Worm (Caenorhabditis elegans) whole organism, L4 larva: Measurements from ENCODE around the gene phdh-1.

ENCODE experiments used
- D1046.2 ChIP-seq: fragments of 200-800 bp; sonication (Bioruptor generic); IDR thresholded peaks from 2 replicates; pipeline ENCODE4 v1.3.6; 2022; ENCODE audit warnings: missing genetic modification characterization, missing compliant biosample characterization
- F10B5.3 ChIP-seq: sonication (generic microtip); optimal IDR thresholded peaks from 2 replicates; lab custom pipeline; 2016; ENCODE audit warnings: mild to moderate bottlenecking, missing genetic modification characterization, missing compliant biosample characterization
- F37D6.2 ChIP-seq: sonication (generic microtip); optimal IDR thresholded peaks from 2 replicates; lab custom pipeline; 2016; ENCODE audit warnings: mild to moderate bottlenecking, missing genetic modification characterization, missing compliant biosample characterization
- F44E2.7 ChIP-seq: fragments of 200-800 bp; sonication (Bioruptor generic); IDR thresholded peaks from 2 replicates; pipeline ENCODE4 v2.1.2; 2022; ENCODE audit warnings: missing genetic modification characterization, missing compliant biosample characterization
- T20F7.1 ChIP-seq: fragments of 200-800 bp; sonication (Bioruptor generic); optimal IDR thresholded peaks from 2 replicates; lab custom pipeline; 2018; ENCODE audit warnings: mild to moderate bottlenecking, missing genetic modification characterization, missing compliant biosample characterization
- Y48G9A.11 ChIP-seq: fragments of 200-800 bp; sonication (Bioruptor generic); IDR thresholded peaks from 2 replicates; pipeline ENCODE4 v1.3.6; 2022; ENCODE audit warnings: missing genetic modification reagents, missing genetic modification characterization, missing compliant biosample characterization
- Y5F2A.4 ChIP-seq: fragments of 200-800 bp; sonication (Bioruptor generic); optimal IDR thresholded peaks from 2 replicates; lab custom pipeline; 2018; ENCODE audit warnings: mild to moderate bottlenecking, missing genetic modification characterization, missing compliant biosample characterization
- ZK546.5 ChIP-seq, 2 experiments: sonication (generic microtip); optimal IDR thresholded peaks; 2 replicates each; lab custom pipeline; 2017; ENCODE audit warnings: missing biosample characterization in 2 of 2, missing genetic modification characterization in 2 of 2
- aha-1 ChIP-seq: fragments of 150-350 bp; peaks from one replicate; lab custom pipeline; 2014; ENCODE audit warnings: missing biosample characterization, missing genetic modification characterization
- ama-1 ChIP-seq: fragments of 150-350 bp; optimal IDR thresholded peaks from 2 replicates; lab custom pipeline; 2014; ENCODE audit warnings: inconsistent platforms, mixed read lengths
- ceh-28 ChIP-seq: fragments of 150-350 bp; optimal IDR thresholded peaks from 2 replicates; lab custom pipeline; 2014; ENCODE audit warnings: missing biosample characterization, missing genetic modification reagents, missing genetic modification characterization
- ceh-32 ChIP-seq: sonication (generic microtip); optimal IDR thresholded peaks from 2 replicates; lab custom pipeline; 2016; ENCODE audit warnings: mild to moderate bottlenecking, missing genetic modification characterization, missing compliant biosample characterization; ENCODE audit not compliant: poor library complexity
- ceh-44 ChIP-seq: fragments of 200-800 bp; sonication (Bioruptor generic); IDR thresholded peaks from 2 replicates; pipeline ENCODE4 v1.3.6; 2022; ENCODE audit warnings: missing genetic modification reagents, missing genetic modification characterization, missing compliant biosample characterization
- ces-1 ChIP-seq: fragments of 150-350 bp; sonication (generic microtip); optimal IDR thresholded peaks from 4 replicates; lab custom pipeline; 2014; ENCODE audit warnings: missing biosample characterization, missing genetic modification reagents, missing genetic modification characterization
- daf-16 ChIP-seq, 3 experiments: sonication (generic microtip); optimal IDR thresholded peaks; 2 replicates each; lab custom pipeline; 2016 to 2017; ENCODE audit warnings: missing genetic modification characterization in 3 of 3, missing genetic modification reagents in 3 of 3, mild to moderate bottlenecking in 2 of 3, missing compliant biosample characterization in 2 of 3, missing biosample characterization in 1 of 3, moderate library complexity in 1 of 3
- dmd-6 ChIP-seq: fragments of 200-800 bp; sonication (Bioruptor generic); IDR thresholded peaks from 2 replicates; pipeline ENCODE4 v1.3.6; 2022; ENCODE audit warnings: missing genetic modification reagents, missing genetic modification characterization, missing compliant biosample characterization
- duxl-1 ChIP-seq: sonication (generic microtip); optimal IDR thresholded peaks from 2 replicates; lab custom pipeline; 2016; ENCODE audit warnings: mild to moderate bottlenecking, missing genetic modification characterization, moderate library complexity, missing compliant biosample characterization; ENCODE audit not compliant: poor library complexity
- dve-1 ChIP-seq: sonication (generic microtip); optimal IDR thresholded peaks from 2 replicates; lab custom pipeline; 2017; ENCODE audit warnings: antibody characterized with exemption, mild to moderate bottlenecking, missing genetic modification characterization, missing compliant biosample characterization; ENCODE audit not compliant: insufficient read depth
- egl-43 ChIP-seq: fragments of 200-800 bp; sonication (Bioruptor generic); IDR thresholded peaks from 2 replicates; pipeline ENCODE4 v1.3.6; 2022; ENCODE audit warnings: missing genetic modification reagents, missing genetic modification characterization, missing compliant biosample characterization
- gei-8 ChIP-seq: fragments of 200-800 bp; sonication (Bioruptor generic); optimal IDR thresholded peaks from 2 replicates; lab custom pipeline; 2018; ENCODE audit warnings: mild to moderate bottlenecking, missing genetic modification characterization, missing compliant biosample characterization
- hlh-11 ChIP-seq: fragments of 200-800 bp; sonication (Bioruptor generic); optimal IDR thresholded peaks from 2 replicates; lab custom pipeline; 2018; ENCODE audit warnings: mild to moderate bottlenecking, missing genetic modification characterization, missing compliant biosample characterization
- hmg-1.1 ChIP-seq: fragments of 200-800 bp; sonication (Bioruptor generic); IDR thresholded peaks from 2 replicates; pipeline ENCODE4 v1.3.6; 2022; ENCODE audit warnings: missing genetic modification reagents, missing genetic modification characterization, missing compliant biosample characterization
- jun-1 ChIP-seq: fragments of 150-350 bp; optimal IDR thresholded peaks from 2 replicates; lab custom pipeline; 2014; ENCODE audit warnings: missing biosample characterization, missing genetic modification reagents, missing genetic modification characterization
- lin-1 ChIP-seq: fragments of 200-800 bp; sonication (Bioruptor generic); IDR thresholded peaks from 2 replicates; pipeline ENCODE4 v1.3.6; 2022; ENCODE audit warnings: missing genetic modification reagents, missing genetic modification characterization, missing compliant biosample characterization
- lin-13 ChIP-seq: fragments of 150-350 bp; optimal IDR thresholded peaks from 2 replicates; lab custom pipeline; 2014; ENCODE audit warnings: missing biosample characterization, missing genetic modification reagents, missing genetic modification characterization
- lin-39 ChIP-seq: fragments of 150-350 bp; optimal IDR thresholded peaks from 2 replicates; lab custom pipeline; 2014; ENCODE audit warnings: missing biosample characterization, missing genetic modification reagents, missing genetic modification characterization
- lsy-2 ChIP-seq, 2 experiments: fragments of 150-350 bp in 1 of 2; sonication (generic microtip) in 1 of 2; optimal IDR thresholded peaks; 2 replicates each; lab custom pipeline; 2014 to 2017; ENCODE audit warnings: missing biosample characterization in 2 of 2, missing genetic modification characterization in 2 of 2
- madf-5 ChIP-seq, 2 experiments: fragments of 200-800 bp; sonication (Bioruptor generic); IDR thresholded peaks; 2 replicates each; pipeline ENCODE4 v1.3.6; 2022; ENCODE audit warnings: missing compliant biosample characterization in 2 of 2, missing genetic modification characterization in 2 of 2
- mdl-1 ChIP-seq, 2 experiments: fragments of 150-350 bp in 1 of 2; sonication (generic microtip) in 1 of 2; optimal IDR thresholded peaks; 2 replicates each; lab custom pipeline; 2014 to 2017; ENCODE audit warnings: missing biosample characterization in 2 of 2, missing genetic modification characterization in 2 of 2
- mxl-3 ChIP-seq: fragments of 200-800 bp; sonication (Bioruptor generic); optimal IDR thresholded peaks from 2 replicates; lab custom pipeline; 2018; ENCODE audit warnings: mild to moderate bottlenecking, missing genetic modification characterization, missing compliant biosample characterization
- nhr-10 ChIP-seq: fragments of 150-350 bp; optimal IDR thresholded peaks from 2 replicates; lab custom pipeline; 2014; ENCODE audit warnings: missing biosample characterization, missing genetic modification characterization
- nhr-102 ChIP-seq: sonication (generic microtip); optimal IDR thresholded peaks from 2 replicates; lab custom pipeline; 2016; ENCODE audit warnings: mild to moderate bottlenecking, missing genetic modification characterization, moderate library complexity, missing compliant biosample characterization
- nhr-11 ChIP-seq: fragments of 150-350 bp; optimal IDR thresholded peaks from 2 replicates; lab custom pipeline; 2014; ENCODE audit warnings: missing biosample characterization, missing genetic modification characterization
- nhr-111 ChIP-seq: fragments of 200-800 bp; sonication (Bioruptor generic); optimal IDR thresholded peaks from 2 replicates; lab custom pipeline; 2018; ENCODE audit warnings: mild to moderate bottlenecking, missing genetic modification characterization, missing compliant biosample characterization
- nhr-237 ChIP-seq: sonication (generic microtip); optimal IDR thresholded peaks from 2 replicates; lab custom pipeline; 2017; ENCODE audit warnings: missing biosample characterization, missing genetic modification characterization
- nhr-77 ChIP-seq: fragments of 150-350 bp; optimal IDR thresholded peaks from 2 replicates; lab custom pipeline; 2014; ENCODE audit warnings: missing biosample characterization, missing genetic modification characterization
- php-3 ChIP-seq: fragments of 200-800 bp; sonication (Bioruptor generic); IDR thresholded peaks from 2 replicates; pipeline ENCODE4 v1.3.6; 2022; ENCODE audit warnings: missing genetic modification reagents, missing genetic modification characterization, missing compliant biosample characterization
- pqm-1 ChIP-seq: sonication (generic microtip); optimal IDR thresholded peaks from 2 replicates; lab custom pipeline; 2017; ENCODE audit warnings: missing biosample characterization, missing genetic modification characterization
- sdz-12 ChIP-seq: fragments of 200-800 bp; sonication (Bioruptor generic); optimal IDR thresholded peaks from 2 replicates; lab custom pipeline; 2018; ENCODE audit warnings: mild to moderate bottlenecking, missing genetic modification characterization, missing compliant biosample characterization
- snpc-1.2 ChIP-seq: fragments of 200-800 bp; sonication (Bioruptor generic); IDR thresholded peaks from 2 replicates; pipeline ENCODE4 v1.3.6; 2022; ENCODE audit warnings: missing genetic modification reagents, missing genetic modification characterization, missing compliant biosample characterization
- spr-3 ChIP-seq: fragments of 200-800 bp; sonication (Bioruptor generic); optimal IDR thresholded peaks from 2 replicates; lab custom pipeline; 2018; ENCODE audit warnings: mild to moderate bottlenecking, missing genetic modification characterization, missing compliant biosample characterization
- unc-39 ChIP-seq: sonication (generic microtip); optimal IDR thresholded peaks from 2 replicates; lab custom pipeline; 2017; ENCODE audit warnings: missing biosample characterization, missing genetic modification characterization
- unc-62 ChIP-seq, 3 experiments: fragments of 150-350 bp in 1 of 3; sonication (generic microtip); optimal IDR thresholded peaks in 2 of 3; peaks in 1 of 3; 1 replicate in 1 of 3; 2 replicates in 2 of 3; lab custom pipeline; 2014 to 2017; ENCODE audit warnings: missing biosample characterization in 3 of 3, missing genetic modification characterization in 3 of 3, missing genetic modification reagents in 3 of 3, missing genotype in 1 of 3
- zag-1 ChIP-seq: fragments of 150-350 bp; optimal IDR thresholded peaks from 2 replicates; lab custom pipeline; 2014; ENCODE audit warnings: missing biosample characterization, missing genetic modification characterization
- zip-2 ChIP-seq: fragments of 150-350 bp; optimal IDR thresholded peaks from 2 replicates; lab custom pipeline; 2014; ENCODE audit warnings: missing biosample characterization, missing genetic modification characterization
- ztf-11 ChIP-seq: fragments of 150-350 bp; optimal IDR thresholded peaks from 2 replicates; lab custom pipeline; 2014; ENCODE audit warnings: missing biosample characterization, missing genetic modification characterization

phdh-1 gene

ce11 chrII:13613096-13613495, 25.2 kb downstream of the phdh-1 start, which contains the start of gene gst-15:
Gene gst-15 (minus strand): TSS chrII:13613196.
- TF ChIP-seq F37D6.2, result no peak
- TF ChIP-seq lin-13, result no peak
- no peak for TF ChIP-seq nhr-111 (GFP tag; lab: Kevin White, UChicago)
- no peak for TF ChIP-seq zip-2 (tag; lab: Kevin White, UChicago)
- no peak for TF ChIP-seq ama-1
- TF ChIP-seq pqm-1 (tag; lab: Kevin White, UChicago), result no peak
- no peak for TF ChIP-seq ztf-11 (tag; lab: Kevin White, UChicago)
- no peak for TF ChIP-seq mdl-1 (tag; optimal IDR thresholded peaks at IDR 0.05; lab: Kevin White, UChicago)
- TF ChIP-seq Y5F2A.4, result no peak
- no peak for TF ChIP-seq Y48G9A.11
- no peak for TF ChIP-seq spr-3 (GFP tag; lab: Kevin White, UChicago)
- no peak for TF ChIP-seq gei-8 (GFP tag; lab: Kevin White, UChicago)
- no peak for TF ChIP-seq dmd-6 (GFP tag; lab: Robert Waterston, UW)
- TF ChIP-seq jun-1 (tag; lab: Kevin White, UChicago), result no peak
- no peak for TF ChIP-seq zag-1

- TF ChIP-seq madf-5 (GFP tag; IDR thresholded peaks at IDR 0.05; lab: Robert Waterston, UW) (no peak), nhr-11 (tag; lab: Kevin White, UChicago) (no peak), daf-16 (GFP tag; optimal IDR thresholded peaks at IDR 0.05; lab: Kevin White, UChicago) (no peak), daf-16 (tag; optimal IDR thresholded peaks at IDR 0.05; lab: Kevin White, UChicago) (peak; percentile 13), lsy-2 (tag; optimal IDR thresholded peaks at IDR 0.05; lab: Kevin White, UChicago) (no peak), mdl-1 (tag; optimal IDR thresholded peaks at IDR 0.05; lab: Kevin White, UChicago) (no peak)
- TF ChIP-seq, all 104 proteins: peak for 1
Observed at ce11 chrII:13611186-13611585, 27.1 kb downstream of the phdh-1 start, which contains the start of gene gst-24. Gene gst-24 (minus strand): TSS chrII:13611366.

ce11 chrII:13609655-13610054, 28.6 kb downstream of the phdh-1 start, which contains the start of gene gst-20:
Gene gst-20 (minus strand): TSS chrII:13609824.
- TF ChIP-seq php-3 (GFP tag; lab: Robert Waterston, UW), result no peak
- TF ChIP-seq lin-1 (GFP tag; lab: Robert Waterston, UW), result no peak
- no peak for TF ChIP-seq F10B5.3 (tag; lab: Kevin White, UChicago)
- no peak for TF ChIP-seq unc-62 (GFP tag; optimal IDR thresholded peaks at IDR 0.05 in 1 of 2; lab: Kevin White, UChicago)
- no peak for TF ChIP-seq unc-62 (tag; optimal IDR thresholded peaks at IDR 0.05; lab: Kevin White, UChicago)
- TF ChIP-seq Y5F2A.4, result no peak
- no peak for TF ChIP-seq unc-39 (tag; lab: Kevin White, UChicago)
- no peak for TF ChIP-seq nhr-10 (tag; lab: Kevin White, UChicago)
- peak; percentile 100 for TF ChIP-seq mxl-3 (GFP tag; lab: Kevin White, UChicago)
- no peak for TF ChIP-seq lin-39 (tag; lab: Kevin White, UChicago)
- no peak for TF ChIP-seq F44E2.7 (GFP tag; lab: Robert Waterston, UW)
- TF ChIP-seq spr-3 (GFP tag; lab: Kevin White, UChicago), result no peak
- no peak for TF ChIP-seq ceh-28
- peak; percentile 50 for TF ChIP-seq nhr-102 (tag; lab: Kevin White, UChicago)
- no peak for TF ChIP-seq ZK546.5 (tag; optimal IDR thresholded peaks at IDR 0.05; lab: Kevin White, UChicago)
- no peak for TF ChIP-seq egl-43
- no peak for TF ChIP-seq sdz-12 (GFP tag; lab: Kevin White, UChicago)
- no peak for TF ChIP-seq D1046.2
- no peak for TF ChIP-seq daf-16 (GFP tag; optimal IDR thresholded peaks at IDR 0.05; lab: Kevin White, UChicago)
- TF ChIP-seq daf-16 (tag; optimal IDR thresholded peaks at IDR 0.05; lab: Kevin White, UChicago), result peak; percentile 84
- TF ChIP-seq dve-1 (tag; lab: Kevin White, UChicago), result peak; percentile 75
- TF ChIP-seq ceh-32 (tag; lab: Kevin White, UChicago), result no peak
- no peak for TF ChIP-seq snpc-1.2
- no peak for TF ChIP-seq hmg-1.1 (GFP tag; lab: Robert Waterston, UW)
- TF ChIP-seq jun-1 (tag; lab: Kevin White, UChicago), result no peak
- peak; percentile 28 for TF ChIP-seq aha-1
- TF ChIP-seq pqm-1 (tag; lab: Kevin White, UChicago), result peak; percentile 62
- TF ChIP-seq duxl-1 (tag; lab: Kevin White, UChicago), result no peak
- no peak for TF ChIP-seq ceh-44
- peak; percentile 82 for TF ChIP-seq nhr-77 (tag; lab: Kevin White, UChicago)
- peak in 1 of 2 experiments; percentile 85 for TF ChIP-seq mdl-1 (tag; optimal IDR thresholded peaks at IDR 0.05; lab: Kevin White, UChicago)
- peak in 1 of 2 experiments; percentile 18 for TF ChIP-seq lsy-2 (tag; optimal IDR thresholded peaks at IDR 0.05; lab: Kevin White, UChicago)
- peak; percentile 78 for TF ChIP-seq hlh-11 (tag; lab: Kevin White, UChicago)
- TF ChIP-seq T20F7.1 (GFP tag; lab: Kevin White, UChicago), result no peak
- no peak for TF ChIP-seq ces-1 (GFP tag; lab: Kevin White, UChicago)
- no peak for TF ChIP-seq nhr-237 (tag; lab: Kevin White, UChicago)
- peak; percentile 79 for TF ChIP-seq dmd-6 (GFP tag; lab: Robert Waterston, UW)
